Fruit fly (Drosophila melanogaster): ENCODE results near the gene Nrt.

The Nrt gene

DNA sequence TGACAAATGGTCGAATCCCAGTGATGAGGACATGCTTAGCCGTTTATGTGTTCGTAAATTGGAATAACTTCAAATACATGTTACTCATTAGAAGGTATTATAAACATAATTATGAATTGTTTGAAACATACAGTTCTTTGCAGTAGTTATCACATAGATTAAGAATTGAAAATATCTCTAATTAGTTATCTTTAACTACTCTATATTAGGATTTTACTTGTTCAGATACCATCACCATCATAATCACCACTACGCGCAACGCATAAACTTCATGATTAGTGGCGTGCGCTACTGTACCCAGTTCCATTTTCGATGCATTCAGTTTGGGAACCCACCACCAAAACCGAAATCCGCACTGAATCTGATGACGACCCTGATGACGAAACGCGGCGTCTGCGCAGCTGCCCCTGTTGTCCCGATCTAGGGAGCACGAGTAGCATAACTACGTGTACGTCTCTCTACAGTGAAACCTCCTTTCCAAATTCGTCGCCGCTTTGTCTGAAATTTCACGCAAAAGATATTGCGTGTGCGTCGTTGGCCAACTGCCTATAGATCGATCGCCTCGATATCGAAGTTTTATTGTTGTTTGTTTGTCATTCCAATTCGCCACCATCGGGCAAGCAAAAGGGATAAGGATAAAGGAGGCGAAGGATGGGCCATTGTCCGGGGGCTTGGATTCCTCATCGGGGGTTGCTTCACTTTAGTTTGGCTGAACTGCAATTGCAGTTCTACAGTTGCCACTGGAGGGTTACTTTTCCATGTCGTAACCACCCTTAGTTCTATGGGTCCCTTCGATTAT, 21.8 kb upstream of the Nrt start (continued):
- no peak for TF ChIP-seq scrt (GFP tag; optimal IDR thresholded peaks at IDR 0.05)
- peak; percentile 50 for TF ChIP-seq Med (GFP tag)
- peak; percentile 2 for TF ChIP-seq stwl (tag; optimal IDR thresholded peaks at IDR 0.05)
- peak; percentile 51 for TF ChIP-seq D19A (tag; optimal IDR thresholded peaks at IDR 0.05)
- TF ChIP-seq HLHmδ (GFP tag; optimal IDR thresholded peaks at IDR 0.05) = peak; percentile 56
- TF ChIP-seq CG4424 (GFP tag; optimal IDR thresholded peaks at IDR 0.05) = peak; percentile 25
- peak; percentile 76 for TF ChIP-seq CG15696 (tag; optimal IDR thresholded peaks at IDR 0.05)
- peak; percentile 36 for TF ChIP-seq CG2678 (tag; optimal IDR thresholded peaks at IDR 0.05)
- TF ChIP-seq CG4820 (GFP tag; optimal IDR thresholded peaks at IDR 0.05) = peak; percentile 99
- peak; percentile 4 for TF ChIP-seq oc (tag; optimal IDR thresholded peaks at IDR 0.05)
- TF ChIP-seq Spps (tag; optimal IDR thresholded peaks at IDR 0.05) = peak; percentile 32
- TF ChIP-seq pros (GFP tag; optimal IDR thresholded peaks at IDR 0.05) = peak; percentile 99
- peak in 1 of 2 experiments; percentile 32 for TF ChIP-seq eve (GFP tag; optimal IDR thresholded peaks at IDR 0.05)
- no peak for TF ChIP-seq CG13287 (GFP tag; IDR thresholded peaks at IDR 0.05; ENCODE audit: partially characterized antibody)
- peak; percentile 22 for TF ChIP-seq Sox100B (GFP tag; optimal IDR thresholded peaks at IDR 0.05)
- no peak for TF ChIP-seq Nf-YB (GFP tag; optimal IDR thresholded peaks at IDR 0.05)
- peak; percentile 79 for TF ChIP-seq CG10979 (tag; optimal IDR thresholded peaks at IDR 0.05)
- no peak for TF ChIP-seq gro (GFP tag; optimal IDR thresholded peaks at IDR 0.05)
- TF ChIP-seq CG11398 (GFP tag; optimal IDR thresholded peaks at IDR 0.05) = no peak
- TF ChIP-seq bsh (GFP tag; optimal IDR thresholded peaks at IDR 0.05) = peak in 1 of 2 experiments; percentile 19
- TF ChIP-seq CG33557 (GFP tag; optimal IDR thresholded peaks at IDR 0.05) = peak; percentile 13
- TF ChIP-seq lola (GFP tag; optimal IDR thresholded peaks at IDR 0.05) = peak in 1 of 3 experiments; percentile 62
- peak; percentile 13 for TF ChIP-seq Six4 (GFP tag; optimal IDR thresholded peaks at IDR 0.05)
- peak; percentile 46; the same call in 1 of the 2 replicates for TF ChIP-seq CG31441 (GFP tag; IDR thresholded peaks at IDR 0.05)
- no peak for TF ChIP-seq Hand (GFP tag; optimal IDR thresholded peaks at IDR 0.05)
- no peak for TF ChIP-seq Lhr (GFP tag; optimal IDR thresholded peaks at IDR 0.05)
- peak; percentile 62 for TF ChIP-seq CG2712 (tag; optimal IDR thresholded peaks at IDR 0.05)
- 0 out of 2 replicates have a peak, but pooled peaks have one; percentile 23 for TF ChIP-seq CG10959 (GFP tag; IDR thresholded peaks at IDR 0.05)
- peak; percentile 0 for TF ChIP-seq fd64A (GFP tag; optimal IDR thresholded peaks at IDR 0.05)
- TF ChIP-seq gem (tag; optimal IDR thresholded peaks at IDR 0.05) = peak; percentile 26
- peak; percentile 30 for TF ChIP-seq CG7839 (tag; optimal IDR thresholded peaks at IDR 0.05)

DNA sequence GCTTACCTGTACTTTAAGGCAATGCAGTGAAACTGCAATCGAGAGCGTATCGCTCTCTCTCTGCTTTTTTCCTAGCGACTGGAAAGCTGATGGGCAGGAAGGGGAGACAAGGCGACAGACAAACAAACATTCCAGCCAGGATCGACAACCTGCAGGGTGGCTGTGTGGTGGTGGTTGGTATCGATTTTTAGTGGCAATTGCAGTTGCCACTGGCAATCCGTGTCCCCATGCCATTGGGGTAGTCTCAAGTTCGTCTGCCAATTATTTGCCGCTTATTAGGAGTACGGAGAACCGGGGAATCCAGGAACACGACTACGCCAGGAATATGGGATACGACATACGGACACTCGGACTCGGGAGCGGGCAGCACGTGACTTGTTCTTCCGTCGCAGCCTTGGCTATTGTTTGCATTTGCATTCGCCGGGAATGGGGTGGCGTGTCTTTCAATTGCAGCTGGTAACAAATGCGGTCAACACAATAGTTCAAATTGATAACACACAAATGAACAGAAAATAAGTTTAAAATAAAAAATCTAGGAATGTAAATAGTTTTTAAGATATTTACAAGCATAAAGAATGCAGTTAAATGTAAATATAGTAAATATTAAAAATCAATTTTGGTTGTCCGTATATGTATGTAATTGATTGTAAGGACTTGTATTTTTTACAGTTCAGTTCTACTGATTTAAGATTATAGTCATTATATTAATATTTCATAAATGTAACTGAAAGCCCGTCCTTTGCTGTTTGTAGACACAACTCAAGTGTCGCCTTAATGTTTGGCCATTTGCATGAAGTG, 19.1 kb upstream of the Nrt start:
- no peak for TF ChIP-seq CG7745 (tag; optimal IDR thresholded peaks at IDR 0.05)
- no peak for TF ChIP-seq Mrtf (GFP tag; IDR thresholded peaks at IDR 0.05)
- TF ChIP-seq CG2678 (tag; optimal IDR thresholded peaks at IDR 0.05) = peak; percentile 54
- TF ChIP-seq danr (GFP tag; IDR thresholded peaks at IDR 0.05) = no peak
- TF ChIP-seq Spps (tag; optimal IDR thresholded peaks at IDR 0.05) = no peak
- TF ChIP-seq CG17829 (tag; optimal IDR thresholded peaks at IDR 0.05) = peak; percentile 13
- peak; percentile 64 for TF ChIP-seq Blimp-1 (GFP tag; optimal IDR thresholded peaks at IDR 0.05)
- TF ChIP-seq sna (GFP tag; IDR thresholded peaks at IDR 0.05; ENCODE audit: partially characterized antibody) = no peak
- peak; percentile 9 for TF ChIP-seq CG14710 (tag; optimal IDR thresholded peaks at IDR 0.05)
- peak; percentile 2 for TF ChIP-seq CG7556 (GFP tag; optimal IDR thresholded peaks at IDR 0.05)
- TF ChIP-seq ash1 (GFP tag; optimal IDR thresholded peaks at IDR 0.05) = no peak
- TF ChIP-seq CG10979 (tag; optimal IDR thresholded peaks at IDR 0.05) = peak; percentile 60
- TF ChIP-seq Ssrp (tag; optimal IDR thresholded peaks at IDR 0.05) = peak; percentile 10
- no peak for TF ChIP-seq CG18476 (GFP tag; optimal IDR thresholded peaks at IDR 0.05)
- peak; percentile 6 for TF ChIP-seq D19A (tag; optimal IDR thresholded peaks at IDR 0.05)
- peak; percentile 7 for TF ChIP-seq CG12391 (tag; optimal IDR thresholded peaks at IDR 0.05)
- TF ChIP-seq CG11504 (tag; optimal IDR thresholded peaks at IDR 0.05) = peak; percentile 57
- TF ChIP-seq ATbp (GFP tag; optimal IDR thresholded peaks at IDR 0.05) = peak; percentile 17
- peak; percentile 59 for TF ChIP-seq pros (GFP tag; optimal IDR thresholded peaks at IDR 0.05)

All from whole organism, embryonic.